Worm (Caenorhabditis elegans) whole organism, early embryonic: ENCODE data around the gene C49G7.10.

Experiments used
- B0310.2 ChIP-seq: sonication (generic microtip); optimal IDR thresholded peaks from 2 replicates; lab custom pipeline; 2016; ENCODE audit warnings: mild to moderate bottlenecking, missing genetic modification characterization, missing compliant biosample characterization
- F13C5.2 ChIP-seq: sonication (generic microtip); optimal IDR thresholded peaks from 2 replicates; lab custom pipeline; 2017; ENCODE audit warnings: mild to moderate bottlenecking, missing genetic modification characterization, inconsistent platforms, missing compliant biosample characterization
- aly-1 ChIP-seq: sonication (generic microtip); optimal IDR thresholded peaks from 2 replicates; lab custom pipeline; 2016; ENCODE audit warnings: missing genetic modification characterization, missing compliant biosample characterization
- ama-1 ChIP-seq: fragments of 150-350 bp; optimal IDR thresholded peaks from 2 replicates; lab custom pipeline; 2014
- ceh-13 ChIP-seq: fragments of 200-800 bp; sonication (Bioruptor generic); optimal IDR thresholded peaks from 2 replicates; lab custom pipeline; 2018; ENCODE audit warnings: mild to moderate bottlenecking, missing genetic modification characterization, missing compliant biosample characterization
- ceh-36 ChIP-seq: sonication (generic microtip); optimal IDR thresholded peaks from 2 replicates; lab custom pipeline; 2016; ENCODE audit warnings: missing genetic modification characterization, inconsistent platforms, missing compliant biosample characterization
- ets-7 ChIP-seq: sonication (generic microtip); optimal IDR thresholded peaks from 2 replicates; lab custom pipeline; 2016; ENCODE audit warnings: missing genotype, missing genetic modification characterization, missing compliant biosample characterization
- flt-1 ChIP-seq: fragments of 200-800 bp; sonication (Bioruptor generic); IDR thresholded peaks from 2 replicates; pipeline ENCODE4 v1.3.6; 2022; ENCODE audit warnings: missing genetic modification characterization, missing compliant biosample characterization
- hmbx-1 ChIP-seq: sonication (generic microtip); optimal IDR thresholded peaks from 2 replicates; lab custom pipeline; 2016; ENCODE audit warnings: mild to moderate bottlenecking, missing genetic modification characterization, missing compliant biosample characterization
- hmg-4 ChIP-seq: fragments of 200-800 bp; sonication (Bioruptor generic); optimal IDR thresholded peaks from 2 replicates; lab custom pipeline; 2018; ENCODE audit warnings: mild to moderate bottlenecking, missing genetic modification characterization, missing compliant biosample characterization
- hnd-1 ChIP-seq: sonication (generic microtip); optimal IDR thresholded peaks from 2 replicates; lab custom pipeline; 2016; ENCODE audit warnings: missing genetic modification characterization, missing compliant biosample characterization
- pes-1 ChIP-seq: fragments of 200-800 bp; sonication (Bioruptor generic); IDR thresholded peaks from 2 replicates; pipeline ENCODE4 v1.3.6; 2022; ENCODE audit warnings: missing genetic modification reagents, missing genetic modification characterization, missing compliant biosample characterization
- scrt-1 ChIP-seq: fragments of 200-800 bp; sonication (Bioruptor generic); IDR thresholded peaks from 2 replicates; pipeline ENCODE4 v1.3.6; 2022; ENCODE audit warnings: missing genetic modification characterization, missing compliant biosample characterization
- sea-1 ChIP-seq: fragments of 200-800 bp; sonication (Bioruptor generic); conservative IDR thresholded peaks from 2 replicates; pipeline ENCODE4 v1.3.6; 2022; ENCODE audit warnings: missing genetic modification characterization, missing compliant biosample characterization
- tbx-11 ChIP-seq: fragments of 200-800 bp; sonication (Bioruptor generic); IDR thresholded peaks from 2 replicates; pipeline ENCODE4 v1.3.6; 2022; ENCODE audit warnings: missing genetic modification characterization, missing compliant biosample characterization
- tbx-37 ChIP-seq: fragments of 200-800 bp; sonication (Bioruptor generic); conservative IDR thresholded peaks from 2 replicates; pipeline ENCODE4 v1.3.6; 2022; ENCODE audit warnings: missing genetic modification reagents, missing genetic modification characterization, missing compliant biosample characterization
- tra-4 ChIP-seq: sonication (generic microtip); optimal IDR thresholded peaks from 2 replicates; lab custom pipeline; 2017; ENCODE audit warnings: missing genetic modification characterization, missing compliant biosample characterization

Gene C49G7.10

DNA sequence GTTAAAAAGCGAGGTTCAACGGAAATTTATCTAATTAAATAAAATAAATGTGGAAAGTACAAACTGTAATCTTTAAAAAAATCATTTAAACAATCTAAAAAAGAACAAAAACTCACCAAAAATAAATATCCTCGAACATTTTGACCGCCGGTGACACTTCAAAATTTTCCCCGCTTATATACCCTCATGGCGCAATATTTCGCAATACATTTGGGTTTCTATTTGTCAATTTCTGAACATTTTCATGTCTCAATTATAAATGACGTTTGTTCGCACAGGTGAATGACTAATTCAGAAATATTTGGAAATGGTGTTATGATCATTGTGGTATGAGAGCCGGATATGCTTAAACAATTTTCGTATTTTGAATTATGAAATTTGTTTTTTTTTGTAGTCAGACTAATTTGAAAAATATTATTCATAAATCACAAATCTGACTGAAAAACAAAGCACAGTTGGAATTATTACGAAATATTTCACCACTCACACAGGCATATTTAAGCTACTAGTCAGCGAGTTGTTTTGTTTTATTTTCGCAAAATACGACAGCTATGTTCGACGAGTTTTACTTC lies at the start of gene C49G7.10, which contains the start of gene irg-2:
Gene C49G7.10 (minus strand): TSS at position 169 of the 572 bp plus-strand sequence.
Gene irg-2 (plus strand): TSS at position 329 of the 572 bp plus-strand sequence.
- TF ChIP-seq scrt-1 (GFP tag; lab: Robert Waterston, UW) (no peak), pes-1 (GFP tag; lab: Robert Waterston, UW) (no peak), ets-7 (no peak), hmbx-1 (no peak), F13C5.2 (tag; lab: Kevin White, UChicago) (no peak), hmg-4 (no peak), ama-1 (lab: Kevin White, UChicago) (no peak), ceh-13 (no peak), B0310.2 (no peak), sea-1 (no peak), tbx-37 (no peak), aly-1 (tag; lab: Kevin White, UChicago) (no peak), tbx-11 (GFP tag; lab: Robert Waterston, UW) (no peak), flt-1 (GFP tag; lab: Robert Waterston, UW) (no peak), tra-4 (tag; lab: Kevin White, UChicago) (no peak), hnd-1 (no peak), ceh-36 (tag; lab: Kevin White, UChicago) (no peak)

DNA sequence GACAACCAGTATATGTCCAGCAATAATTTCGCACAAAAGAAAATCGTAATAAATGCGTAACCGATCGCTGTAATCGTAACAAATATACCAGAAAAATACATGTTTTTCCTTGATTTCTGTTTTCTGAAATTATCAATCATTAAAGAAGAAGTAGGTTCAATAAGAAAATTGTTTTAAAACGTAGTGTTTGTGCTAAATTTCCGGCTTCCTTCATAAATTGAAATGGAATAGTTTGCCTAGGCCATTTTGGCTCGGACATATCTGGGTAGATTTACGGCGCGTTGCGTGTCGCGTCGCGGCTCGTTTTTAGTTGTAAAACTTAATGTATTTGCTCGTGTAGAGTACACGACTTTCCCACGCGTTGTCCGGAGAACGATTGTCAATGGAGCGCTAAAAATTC lies 41.1 kb upstream of the C49G7.10 start, which contains the start of gene F38H12.5:
Gene F38H12.5 (minus strand): TSS at position 101 of the 400 bp plus-strand sequence.
- TF ChIP-seq hnd-1: no peak
- no peak for TF ChIP-seq B0310.2
- no peak for TF ChIP-seq hmg-4
- TF ChIP-seq F13C5.2 (tag; lab: Kevin White, UChicago): no peak
- no peak for TF ChIP-seq hmbx-1

ce11 chrV:4081283-4081682 lies 39.5 kb upstream of the C49G7.10 start, which contains the start of gene srh-211:
Gene srh-211 (minus strand): TSS chrV:4081383.
- no peak for TF ChIP-seq hnd-1
- TF ChIP-seq ceh-13: no peak
- TF ChIP-seq hmg-4: no peak
- TF ChIP-seq sea-1: no peak
- TF ChIP-seq scrt-1 (GFP tag; lab: Robert Waterston, UW): no peak
- TF ChIP-seq B0310.2: no peak
- TF ChIP-seq ets-7: no peak
- TF ChIP-seq tra-4 (tag; lab: Kevin White, UChicago): no peak
- TF ChIP-seq flt-1 (GFP tag; lab: Robert Waterston, UW): no peak
- TF ChIP-seq tbx-11 (GFP tag; lab: Robert Waterston, UW): no peak
- TF ChIP-seq pes-1 (GFP tag; lab: Robert Waterston, UW): no peak

DNA sequence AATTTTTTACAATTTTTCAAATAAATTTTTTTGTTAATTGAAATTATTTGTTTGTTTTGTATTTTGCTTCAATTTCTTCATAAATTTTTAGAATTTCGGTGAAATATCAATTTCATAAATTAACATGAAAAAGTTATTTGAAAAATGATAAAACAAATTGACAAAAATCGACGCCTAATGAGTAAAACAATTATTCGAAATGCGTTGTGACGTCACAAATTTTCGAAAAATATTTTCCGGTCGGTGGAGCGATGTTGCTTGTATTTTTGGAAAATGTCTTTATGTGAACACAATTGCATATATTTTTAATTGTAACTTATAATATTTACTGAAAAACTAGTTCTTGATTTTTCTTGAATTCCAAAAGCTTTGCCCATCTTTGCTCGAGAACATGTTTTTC lies 38.7 kb upstream of the C49G7.10 start:
- TF ChIP-seq ceh-36 (tag; lab: Kevin White, UChicago) (no peak), tbx-11 (GFP tag; lab: Robert Waterston, UW) (no peak), hmg-4 (no peak), scrt-1 (GFP tag; lab: Robert Waterston, UW) (no peak), B0310.2 (no peak), flt-1 (GFP tag; lab: Robert Waterston, UW) (no peak), aly-1 (tag; lab: Kevin White, UChicago) (no peak), ets-7 (no peak), ceh-13 (no peak), tra-4 (tag; lab: Kevin White, UChicago) (no peak), ama-1 (lab: Kevin White, UChicago) (no peak), tbx-37 (no peak), sea-1 (no peak), hmbx-1 (no peak), hnd-1 (no peak), pes-1 (GFP tag; lab: Robert Waterston, UW) (no peak), F13C5.2 (tag; lab: Kevin White, UChicago) (no peak)

DNA sequence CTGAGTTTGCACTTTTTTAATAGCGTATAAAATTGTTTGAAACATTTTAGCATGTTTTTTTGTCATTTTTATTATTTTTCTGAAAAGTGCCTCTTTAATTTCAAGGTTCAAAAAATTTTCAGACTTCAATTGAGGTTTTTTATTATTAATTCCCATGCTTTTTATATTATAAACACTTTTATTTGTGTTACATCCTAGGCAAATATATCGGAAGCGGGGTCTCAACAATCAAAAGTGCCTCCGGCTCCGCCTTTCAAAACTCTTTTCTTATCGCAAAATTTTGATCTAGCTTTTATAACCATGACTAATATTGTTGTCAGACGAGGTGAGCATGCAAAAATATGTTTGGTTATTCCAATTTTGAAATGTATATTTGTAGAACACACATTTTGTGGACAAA lies 31.6 kb upstream of the C49G7.10 start, which contains the start of gene otpl-2:
Gene otpl-2 (plus strand): TSS at position 301 of the 400 bp plus-strand sequence.
- TF ChIP-seq scrt-1 (GFP tag; lab: Robert Waterston, UW) (no peak), tra-4 (tag; lab: Kevin White, UChicago) (no peak), flt-1 (GFP tag; lab: Robert Waterston, UW) (no peak), ets-7 (no peak), hnd-1 (no peak)

ce11 chrV:4056203-4056602 lies 14.4 kb upstream of the C49G7.10 start:
- TF ChIP-seq pes-1 (GFP tag; lab: Robert Waterston, UW) (no peak), ceh-36 (tag; lab: Kevin White, UChicago) (no peak), ama-1 (lab: Kevin White, UChicago) (no peak), hmbx-1 (no peak), hnd-1 (no peak), ceh-13 (no peak), sea-1 (no peak), tbx-37 (no peak), aly-1 (tag; lab: Kevin White, UChicago) (no peak), flt-1 (GFP tag; lab: Robert Waterston, UW) (no peak), ets-7 (no peak), F13C5.2 (tag; lab: Kevin White, UChicago) (no peak), tra-4 (tag; lab: Kevin White, UChicago) (no peak), tbx-11 (GFP tag; lab: Robert Waterston, UW) (no peak), B0310.2 (no peak)

DNA sequence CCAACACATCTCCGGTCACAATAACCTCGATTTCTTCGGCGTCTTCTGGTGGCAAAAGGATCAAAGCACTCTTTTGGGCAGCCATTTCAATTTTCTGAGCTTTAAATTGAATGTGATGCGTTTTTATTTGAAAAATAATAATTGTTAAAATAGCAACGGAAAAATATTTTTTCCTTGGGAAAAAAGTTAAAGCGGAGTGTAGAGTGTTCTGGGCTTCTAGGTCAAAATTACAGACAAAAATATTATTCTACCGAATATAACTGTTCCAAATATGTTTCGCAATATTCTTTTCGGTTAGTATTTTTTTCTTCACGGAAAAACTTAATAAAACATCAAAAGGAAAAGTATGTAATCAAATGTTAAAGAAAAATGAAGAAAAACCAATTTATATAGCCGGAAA lies 13.2 kb upstream of the C49G7.10 start, which contains the start of gene djr-1.2:
Gene djr-1.2 (minus strand): TSS at position 101 of the 400 bp plus-strand sequence.
- TF ChIP-seq F13C5.2 (tag; lab: Kevin White, UChicago) (no peak), tbx-11 (GFP tag; lab: Robert Waterston, UW) (no peak), ama-1 (lab: Kevin White, UChicago) (no peak), tbx-37 (no peak), flt-1 (GFP tag; lab: Robert Waterston, UW) (no peak), hmbx-1 (no peak), sea-1 (no peak), ets-7 (no peak), hmg-4 (no peak), aly-1 (tag; lab: Kevin White, UChicago) (no peak), scrt-1 (GFP tag; lab: Robert Waterston, UW) (no peak), tra-4 (tag; lab: Kevin White, UChicago) (no peak), hnd-1 (no peak), B0310.2 (no peak), ceh-13 (no peak), ceh-36 (tag; lab: Kevin White, UChicago) (no peak)
